Worm (Caenorhabditis elegans) whole organism, early embryonic: Measurements from ENCODE around the gene F48E8.3.

Experiments
- B0310.2 ChIP-seq: sonication (generic microtip); optimal IDR thresholded peaks from 2 replicates; lab custom pipeline; 2016; ENCODE audit warnings: mild to moderate bottlenecking, missing genetic modification characterization, missing compliant biosample characterization
- F13C5.2 ChIP-seq: sonication (generic microtip); optimal IDR thresholded peaks from 2 replicates; lab custom pipeline; 2017; ENCODE audit warnings: mild to moderate bottlenecking, missing genetic modification characterization, inconsistent platforms, missing compliant biosample characterization
- aly-1 ChIP-seq: sonication (generic microtip); optimal IDR thresholded peaks from 2 replicates; lab custom pipeline; 2016; ENCODE audit warnings: missing genetic modification characterization, missing compliant biosample characterization
- ama-1 ChIP-seq: fragments of 150-350 bp; optimal IDR thresholded peaks from 2 replicates; lab custom pipeline; 2014
- ceh-13 ChIP-seq: fragments of 200-800 bp; sonication (Bioruptor generic); optimal IDR thresholded peaks from 2 replicates; lab custom pipeline; 2018; ENCODE audit warnings: mild to moderate bottlenecking, missing genetic modification characterization, missing compliant biosample characterization
- ceh-36 ChIP-seq: sonication (generic microtip); optimal IDR thresholded peaks from 2 replicates; lab custom pipeline; 2016; ENCODE audit warnings: missing genetic modification characterization, inconsistent platforms, missing compliant biosample characterization
- ets-7 ChIP-seq: sonication (generic microtip); optimal IDR thresholded peaks from 2 replicates; lab custom pipeline; 2016; ENCODE audit warnings: missing genotype, missing genetic modification characterization, missing compliant biosample characterization
- flt-1 ChIP-seq: fragments of 200-800 bp; sonication (Bioruptor generic); IDR thresholded peaks from 2 replicates; pipeline ENCODE4 v1.3.6; 2022; ENCODE audit warnings: missing genetic modification characterization, missing compliant biosample characterization
- hmbx-1 ChIP-seq: sonication (generic microtip); optimal IDR thresholded peaks from 2 replicates; lab custom pipeline; 2016; ENCODE audit warnings: mild to moderate bottlenecking, missing genetic modification characterization, missing compliant biosample characterization
- hmg-4 ChIP-seq: fragments of 200-800 bp; sonication (Bioruptor generic); optimal IDR thresholded peaks from 2 replicates; lab custom pipeline; 2018; ENCODE audit warnings: mild to moderate bottlenecking, missing genetic modification characterization, missing compliant biosample characterization
- hnd-1 ChIP-seq: sonication (generic microtip); optimal IDR thresholded peaks from 2 replicates; lab custom pipeline; 2016; ENCODE audit warnings: missing genetic modification characterization, missing compliant biosample characterization
- pes-1 ChIP-seq: fragments of 200-800 bp; sonication (Bioruptor generic); IDR thresholded peaks from 2 replicates; pipeline ENCODE4 v1.3.6; 2022; ENCODE audit warnings: missing genetic modification reagents, missing genetic modification characterization, missing compliant biosample characterization
- scrt-1 ChIP-seq: fragments of 200-800 bp; sonication (Bioruptor generic); IDR thresholded peaks from 2 replicates; pipeline ENCODE4 v1.3.6; 2022; ENCODE audit warnings: missing genetic modification characterization, missing compliant biosample characterization
- sea-1 ChIP-seq: fragments of 200-800 bp; sonication (Bioruptor generic); conservative IDR thresholded peaks from 2 replicates; pipeline ENCODE4 v1.3.6; 2022; ENCODE audit warnings: missing genetic modification characterization, missing compliant biosample characterization
- tbx-11 ChIP-seq: fragments of 200-800 bp; sonication (Bioruptor generic); IDR thresholded peaks from 2 replicates; pipeline ENCODE4 v1.3.6; 2022; ENCODE audit warnings: missing genetic modification characterization, missing compliant biosample characterization
- tbx-37 ChIP-seq: fragments of 200-800 bp; sonication (Bioruptor generic); conservative IDR thresholded peaks from 2 replicates; pipeline ENCODE4 v1.3.6; 2022; ENCODE audit warnings: missing genetic modification reagents, missing genetic modification characterization, missing compliant biosample characterization
- tra-4 ChIP-seq: sonication (generic microtip); optimal IDR thresholded peaks from 2 replicates; lab custom pipeline; 2017; ENCODE audit warnings: missing genetic modification characterization, missing compliant biosample characterization

F48E8.3 gene

DNA sequence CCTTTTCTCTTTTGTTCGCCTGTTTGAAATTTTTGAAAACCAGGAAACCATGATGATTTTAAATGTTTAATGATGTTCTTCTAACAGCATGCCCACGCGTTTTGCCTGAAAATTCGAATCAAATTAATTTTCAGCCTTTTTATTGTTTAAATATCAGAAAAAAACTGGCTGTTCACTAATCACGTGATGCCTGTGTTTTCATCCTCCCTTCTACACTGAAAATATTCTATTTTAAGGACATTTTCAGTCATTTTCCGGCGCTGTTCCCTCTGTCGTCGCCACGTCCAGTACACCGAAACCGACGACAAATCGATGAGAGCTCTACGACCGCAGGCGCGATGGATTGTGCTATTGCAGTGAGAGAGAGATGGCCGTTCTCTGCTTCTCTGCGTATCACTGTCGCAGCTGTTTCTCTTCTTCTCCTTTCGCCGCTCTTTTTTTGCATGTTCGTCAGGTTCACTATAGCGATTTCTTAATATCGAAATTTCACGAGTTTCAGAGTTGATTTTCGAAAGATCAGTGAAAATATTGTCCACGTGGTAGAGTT lies 11.3 kb upstream of the F48E8.3 start, which contains the start of gene F48E8.8:
Gene F48E8.8 (minus strand): TSS at position 51 of the 547 bp plus-strand sequence.
- peak; percentile 23 for TF ChIP-seq F13C5.2 (tag; lab: Kevin White, UChicago)
- TF ChIP-seq ceh-13 (GFP tag; lab: Kevin White, UChicago) = no peak
- TF ChIP-seq hmbx-1 (tag; lab: Kevin White, UChicago) = no peak
- TF ChIP-seq tra-4 (tag; lab: Kevin White, UChicago) = no peak
- no peak for TF ChIP-seq hmg-4
- TF ChIP-seq pes-1 (GFP tag; lab: Robert Waterston, UW) = no peak
- TF ChIP-seq flt-1 (GFP tag; lab: Robert Waterston, UW) = no peak
- TF ChIP-seq tbx-11 (GFP tag; lab: Robert Waterston, UW) = no peak
- no peak for TF ChIP-seq ets-7 (tag; lab: Kevin White, UChicago)

DNA sequence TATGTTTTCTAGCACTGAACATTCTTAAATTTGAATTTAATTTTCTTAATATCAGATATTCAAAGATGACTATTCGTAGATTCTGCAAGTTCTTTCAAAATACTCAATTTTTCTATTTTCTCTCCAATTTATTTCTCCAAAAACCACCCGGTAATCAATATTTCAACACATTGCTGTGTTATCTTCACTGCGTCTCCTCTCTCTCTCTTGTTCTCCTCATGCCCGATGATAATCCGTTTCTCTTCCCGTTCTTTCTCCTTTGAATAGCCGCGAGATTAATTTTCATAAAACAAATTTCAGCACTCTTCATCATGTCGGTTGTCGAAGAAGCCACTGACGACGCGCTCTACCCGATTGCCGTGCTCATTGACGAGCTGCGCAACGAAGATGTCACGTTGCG lies 10.7 kb upstream of the F48E8.3 start, which contains the start of gene paa-1:
Gene paa-1 (plus strand): TSS at position 301 of the 400 bp plus-strand sequence.
- TF ChIP-seq tbx-37 (no peak), sea-1 (GFP tag; lab: Robert Waterston, UW) (no peak)

ce11 chrIII:5453290-5453689 lies 7.9 kb upstream of the F48E8.3 start, which contains the start of gene F48E8.4:
Gene F48E8.4, plus strand, starts transcription at chrIII:5453590.
- no peak for TF ChIP-seq hmbx-1 (tag; lab: Kevin White, UChicago)
- no peak for TF ChIP-seq hmg-4
- TF ChIP-seq pes-1 (GFP tag; lab: Robert Waterston, UW) = no peak
- TF ChIP-seq ceh-13 (GFP tag; lab: Kevin White, UChicago) = no peak
- no peak for TF ChIP-seq aly-1 (tag; lab: Kevin White, UChicago)
- TF ChIP-seq ama-1 = no peak
- no peak for TF ChIP-seq hnd-1 (tag; lab: Kevin White, UChicago)
- TF ChIP-seq ceh-36 (tag; lab: Kevin White, UChicago) = no peak
- no peak for TF ChIP-seq B0310.2
- TF ChIP-seq flt-1 (GFP tag; lab: Robert Waterston, UW) = no peak
- no peak for TF ChIP-seq sea-1 (GFP tag; lab: Robert Waterston, UW)
- TF ChIP-seq ets-7 (tag; lab: Kevin White, UChicago) = no peak
- TF ChIP-seq tbx-11 (GFP tag; lab: Robert Waterston, UW) = no peak
- no peak for TF ChIP-seq tra-4 (tag; lab: Kevin White, UChicago)
- no peak for TF ChIP-seq tbx-37
- TF ChIP-seq scrt-1 (GFP tag; lab: Robert Waterston, UW) = no peak
- TF ChIP-seq F13C5.2 (tag; lab: Kevin White, UChicago) = no peak

DNA sequence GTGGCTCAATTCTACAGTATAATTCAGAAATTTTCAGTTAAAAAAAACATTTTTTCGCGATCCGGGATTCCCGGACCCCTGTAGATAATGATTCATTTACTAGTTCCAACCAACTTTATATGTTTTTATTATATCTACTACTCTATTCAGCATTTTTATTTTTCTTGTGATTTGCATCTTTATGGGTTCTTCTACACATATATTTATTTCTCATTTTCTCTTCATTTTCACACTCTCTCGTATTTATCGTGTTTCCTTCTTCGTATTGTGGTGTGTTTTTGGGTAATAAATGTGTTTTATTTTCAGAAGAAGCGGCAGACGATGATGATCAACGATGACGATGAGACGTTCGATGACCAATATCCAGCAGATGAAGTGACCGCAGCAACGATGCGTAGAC lies 2.9 kb downstream of the F48E8.3 start, which contains the start of gene F48E8.2:
Gene F48E8.2 (plus strand): TSS at position 301 of the 400 bp plus-strand sequence.
- TF ChIP-seq hnd-1 (tag; lab: Kevin White, UChicago) = no peak
- TF ChIP-seq hmg-4 = no peak
- TF ChIP-seq scrt-1 (GFP tag; lab: Robert Waterston, UW) = no peak

ce11 chrIII:5464850-5465249 lies 3.7 kb downstream of the F48E8.3 start:
- TF ChIP-seq hmbx-1 (tag; lab: Kevin White, UChicago) (no peak), tbx-37 (no peak), sea-1 (GFP tag; lab: Robert Waterston, UW) (no peak), B0310.2 (no peak), pes-1 (GFP tag; lab: Robert Waterston, UW) (no peak), F13C5.2 (tag; lab: Kevin White, UChicago) (no peak), flt-1 (GFP tag; lab: Robert Waterston, UW) (no peak), ama-1 (no peak), scrt-1 (GFP tag; lab: Robert Waterston, UW) (no peak), ceh-36 (tag; lab: Kevin White, UChicago) (no peak), tbx-11 (GFP tag; lab: Robert Waterston, UW) (no peak), ets-7 (tag; lab: Kevin White, UChicago) (no peak), ceh-13 (GFP tag; lab: Kevin White, UChicago) (no peak), hnd-1 (tag; lab: Kevin White, UChicago) (no peak), hmg-4 (no peak), tra-4 (tag; lab: Kevin White, UChicago) (no peak), aly-1 (tag; lab: Kevin White, UChicago) (no peak)

DNA sequence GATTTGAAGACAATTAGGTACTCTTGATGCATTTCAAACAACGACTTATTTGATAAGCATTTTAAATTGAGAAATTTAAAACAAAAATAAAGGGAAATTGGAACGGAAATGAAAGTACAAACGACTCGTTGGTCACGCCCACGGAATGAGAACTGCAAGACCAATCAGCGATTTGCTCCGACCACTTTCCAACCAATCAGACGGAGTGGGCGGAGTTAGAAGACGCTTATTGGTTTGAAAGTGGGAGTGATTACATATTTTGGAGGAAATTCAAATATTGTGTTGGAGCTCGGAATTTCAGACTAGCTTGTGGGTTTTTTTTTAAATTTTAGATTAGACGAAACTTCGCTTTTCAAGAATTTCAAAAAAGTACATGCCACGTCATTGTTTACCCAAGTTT lies 7.9 kb downstream of the F48E8.3 start:
- TF ChIP-seq ceh-13 (GFP tag; lab: Kevin White, UChicago) = no peak
- TF ChIP-seq ceh-36 (tag; lab: Kevin White, UChicago) = no peak
- no peak for TF ChIP-seq sea-1 (GFP tag; lab: Robert Waterston, UW)
- TF ChIP-seq hmg-4 = no peak
- TF ChIP-seq tbx-11 (GFP tag; lab: Robert Waterston, UW) = no peak
- no peak for TF ChIP-seq B0310.2
- TF ChIP-seq pes-1 (GFP tag; lab: Robert Waterston, UW) = no peak
- TF ChIP-seq flt-1 (GFP tag; lab: Robert Waterston, UW) = no peak
- TF ChIP-seq scrt-1 (GFP tag; lab: Robert Waterston, UW) = no peak
- TF ChIP-seq hmbx-1 (tag; lab: Kevin White, UChicago) = no peak
- no peak for TF ChIP-seq aly-1 (tag; lab: Kevin White, UChicago)
- TF ChIP-seq tbx-37 = no peak
- TF ChIP-seq ama-1 = no peak
- TF ChIP-seq hnd-1 (tag; lab: Kevin White, UChicago) = no peak

- TF ChIP-seq tbx-37 (no peak), tra-4 (tag; lab: Kevin White, UChicago) (no peak), ceh-36 (tag; lab: Kevin White, UChicago) (peak; percentile 15), hmbx-1 (tag; lab: Kevin White, UChicago) (no peak), tbx-11 (GFP tag; lab: Robert Waterston, UW) (no peak), scrt-1 (GFP tag; lab: Robert Waterston, UW) (no peak), ceh-13 (GFP tag; lab: Kevin White, UChicago) (no peak), F13C5.2 (tag; lab: Kevin White, UChicago) (no peak), B0310.2 (no peak)
Measured at ce11 chrIII:5472693-5473092, 11.5 kb downstream of the F48E8.3 start.
